Fruit fly (Drosophila melanogaster): ENCODE measurements around the gene CG5217.

DNA sequence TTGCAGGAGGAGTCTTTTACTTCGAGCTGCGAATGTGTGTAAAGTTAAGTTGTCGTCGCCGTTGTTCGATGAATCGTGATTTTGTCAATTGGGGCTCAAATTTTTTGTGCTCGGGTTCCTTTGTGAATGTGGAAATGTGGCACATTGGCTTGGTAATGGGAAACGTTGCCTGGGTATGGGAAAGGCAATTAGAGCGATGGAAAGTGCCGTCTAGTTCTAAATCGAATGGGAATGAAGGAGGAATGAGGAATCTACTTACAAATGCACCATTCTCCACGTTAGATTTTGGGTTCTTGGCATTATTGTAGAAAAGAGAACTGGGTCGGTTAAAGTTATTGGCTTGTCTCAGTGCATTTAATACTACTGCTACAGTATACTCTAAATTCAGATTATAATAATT, 49.7 kb upstream of the CG5217 start, which contains the start of gene CG44174:
- no peak for TF ChIP-seq ttk (optimal IDR thresholded peaks at IDR 0.05)
- TF ChIP-seq Sin3A (optimal IDR thresholded peaks at IDR 0.05) = no peak
- TF ChIP-seq psq (optimal IDR thresholded peaks at IDR 0.05) = no peak
- no peak for TF ChIP-seq insv (optimal IDR thresholded peaks at IDR 0.05)
- TF ChIP-seq h (optimal IDR thresholded peaks at IDR 0.05) = no peak
